Fruit fly (Drosophila melanogaster) S2 (cell line): Measurements from ENCODE around the gene CG43386.

Experiments used
- CG8478 ChIP-seq: fragments of >200 bp; optimal IDR thresholded peaks from 2 replicates; lab custom pipeline; 2018
- CTCF ChIP-seq, 2 experiments: fragments of >200 bp; optimal IDR thresholded peaks; 2 replicates each; lab custom pipeline; 2018

The CG43386 gene

dm6 chrX:9980464-9980863, 3.3 kb upstream of the CG43386 start, which contains the start of gene CG15252:
Gene CG15252, minus strand, starts transcription at chrX:9980564.
- TF ChIP-seq CTCF (optimal IDR thresholded peaks at IDR 0.05; lab: Kevin White, UChicago), result no peak
- TF ChIP-seq CG8478 (lab: Kevin White, UChicago), result no peak

- no peak for TF ChIP-seq CTCF (optimal IDR thresholded peaks at IDR 0.05; lab: Kevin White, UChicago)
- TF ChIP-seq CG8478 (lab: Kevin White, UChicago), result no peak
Observed at dm6 chrX:9975973-9976372, 1.2 kb downstream of the CG43386 start.

- TF ChIP-seq CTCF (optimal IDR thresholded peaks at IDR 0.05; lab: Kevin White, UChicago) (no peak), CG8478 (lab: Kevin White, UChicago) (no peak)
Observed at dm6 chrX:9964778-9965291, 12.4 kb downstream of the CG43386 start, which contains the start of the genes CG1791 and CG1889. Gene CG1791, minus strand, starts transcription at chrX:9964878. Gene CG1889, plus strand, starts transcription at chrX:9965241.

dm6 chrX:9932296-9932892, 44.8 kb downstream of the CG43386 start:
- TF ChIP-seq CG8478 (lab: Kevin White, UChicago), result no peak
- no peak for TF ChIP-seq CTCF (optimal IDR thresholded peaks at IDR 0.05; lab: Kevin White, UChicago)

dm6 chrX:9930882-9931281, 46.3 kb downstream of the CG43386 start, which contains the start of gene Idgf4:
Gene Idgf4, minus strand, starts transcription at chrX:9930948.
- TF ChIP-seq CTCF (optimal IDR thresholded peaks at IDR 0.05; lab: Kevin White, UChicago) (no peak), CG8478 (lab: Kevin White, UChicago) (no peak)
